Fruit fly (Drosophila melanogaster) whole organism, embryonic: Measurements from ENCODE around the gene Helz.

Experiments
- CG10366 ChIP-seq: fragments of 200-800 bp; sonication (Bioruptor generic); IDR thresholded peaks from 2 replicates; pipeline ENCODE4 v1.3.6; 2022; ENCODE audit warnings: missing biosample characterization, missing genetic modification characterization
- CG10654 ChIP-seq: fragments of 200-800 bp; sonication (Bioruptor generic); optimal IDR thresholded peaks from 2 replicates; lab custom pipeline; 2016; ENCODE audit warnings: missing biosample characterization, missing genetic modification characterization
- CG13287 ChIP-seq: fragments of 200-800 bp; sonication (Bioruptor generic); IDR thresholded peaks from 2 replicates; pipeline ENCODE4 v1.3.6; 2022; ENCODE audit warnings: missing biosample characterization, missing genetic modification characterization; ENCODE audit not compliant: partially characterized antibody
- CG14014 ChIP-seq: fragments of 200-800 bp; sonication (Bioruptor generic); IDR thresholded peaks from 2 replicates; pipeline ENCODE4 v1.3.6; 2022; ENCODE audit warnings: missing biosample characterization, missing genetic modification characterization
- CG1603 ChIP-seq: fragments of 200-800 bp; sonication (Bioruptor generic); optimal IDR thresholded peaks from 2 replicates; lab custom pipeline; 2019; ENCODE audit warnings: missing biosample characterization, mild to moderate bottlenecking, missing genetic modification characterization, moderate library complexity
- CG17912 ChIP-seq: fragments of 200-800 bp; sonication (Bioruptor generic); optimal IDR thresholded peaks from 2 replicates; lab custom pipeline; 2018; ENCODE audit warnings: missing biosample characterization, mild to moderate bottlenecking, missing genetic modification characterization
- CG18262 ChIP-seq: fragments of 200-800 bp; optimal IDR thresholded peaks from 3 replicates; lab custom pipeline; 2019; ENCODE audit warnings: missing biosample characterization, mild to moderate bottlenecking, missing genetic modification characterization, moderate library complexity
- CG2129 ChIP-seq: fragments of 200-800 bp; sonication (Bioruptor generic); IDR thresholded peaks from 2 replicates; pipeline ENCODE4 v1.3.6; 2022; ENCODE audit warnings: missing biosample characterization, missing genetic modification characterization; ENCODE audit not compliant: partially characterized antibody
- CG30403 ChIP-seq: fragments of 200-800 bp; sonication (Bioruptor generic); optimal IDR thresholded peaks from 3 replicates; lab custom pipeline; 2016; ENCODE audit warnings: missing biosample characterization, missing genetic modification characterization
- CG3065 ChIP-seq: fragments of 200-800 bp; sonication (Bioruptor generic); optimal IDR thresholded peaks from 2 replicates; lab custom pipeline; 2016; ENCODE audit warnings: missing biosample characterization, missing genetic modification characterization
- CG32767 ChIP-seq: fragments of 200-800 bp; sonication (Bioruptor generic); IDR thresholded peaks from 2 replicates; pipeline ENCODE4 v1.3.6; 2022; ENCODE audit warnings: missing biosample characterization, missing genetic modification characterization
- CG4360 ChIP-seq: fragments of 200-800 bp; sonication (Bioruptor generic); IDR thresholded peaks from 2 replicates; pipeline ENCODE4 v1.3.6; 2022; ENCODE audit warnings: missing biosample characterization, missing genetic modification characterization
- CG4424 ChIP-seq: fragments of 200-800 bp; sonication (Bioruptor generic); optimal IDR thresholded peaks from 3 replicates; lab custom pipeline; 2016; ENCODE audit warnings: missing biosample characterization, missing genetic modification characterization
- CG4730 ChIP-seq: fragments of 200-800 bp; sonication (Bioruptor generic); IDR thresholded peaks from 2 replicates; pipeline ENCODE4 v1.3.6; 2022; ENCODE audit warnings: missing biosample characterization, missing genetic modification characterization
- CG5245 ChIP-seq: fragments of 200-800 bp; sonication (Bioruptor generic); optimal IDR thresholded peaks from 3 replicates; lab custom pipeline; 2016; ENCODE audit warnings: missing biosample characterization, missing genetic modification characterization
- CG6272 ChIP-seq: fragments of 200-800 bp; sonication (Bioruptor generic); IDR thresholded peaks from 2 replicates; pipeline ENCODE4 v1.3.6; 2022; ENCODE audit warnings: missing biosample characterization, missing genetic modification characterization
- CG7271 ChIP-seq: fragments of 200-800 bp; sonication (Bioruptor generic); optimal IDR thresholded peaks from 2 replicates; lab custom pipeline; 2018; ENCODE audit warnings: missing biosample characterization, mild to moderate bottlenecking, missing genetic modification characterization, moderate library complexity
- CG7839 ChIP-seq: fragments of 200-800 bp; sonication (Bioruptor generic); optimal IDR thresholded peaks from 3 replicates; lab custom pipeline; 2018; ENCODE audit warnings: missing biosample characterization, mild to moderate bottlenecking, missing genetic modification characterization, moderate library complexity
- CTCF ChIP-seq: fragments of 200-800 bp; sonication (Bioruptor generic); optimal IDR thresholded peaks from 2 replicates; lab custom pipeline; 2017; ENCODE audit warnings: missing biosample characterization, mild to moderate bottlenecking, missing genetic modification characterization, moderate library complexity
- Dref ChIP-seq: fragments of 200-800 bp; sonication (Bioruptor generic); IDR thresholded peaks from 2 replicates; pipeline ENCODE4 v1.3.6; 2022; ENCODE audit warnings: missing biosample characterization, missing genetic modification characterization
- Fer2 ChIP-seq: fragments of 200-800 bp; sonication (Bioruptor generic); optimal IDR thresholded peaks from 2 replicates; lab custom pipeline; 2018; ENCODE audit warnings: missing biosample characterization, mild to moderate bottlenecking, missing genetic modification characterization, moderate library complexity
- H15 ChIP-seq: fragments of 200-800 bp; sonication (Bioruptor generic); IDR thresholded peaks from 3 replicates; pipeline ENCODE4 v1.3.6; 2022; ENCODE audit warnings: missing biosample characterization, missing genetic modification characterization
- NC2β ChIP-seq: fragments of 200-800 bp; sonication (Bioruptor generic); optimal IDR thresholded peaks from 2 replicates; lab custom pipeline; 2016; ENCODE audit warnings: missing biosample characterization, missing genetic modification characterization
- NK7.1 ChIP-seq: fragments of 200-800 bp; sonication (Bioruptor generic); optimal IDR thresholded peaks from 3 replicates; lab custom pipeline; 2016; ENCODE audit warnings: missing biosample characterization, missing genetic modification characterization
- Rx ChIP-seq: fragments of 200-800 bp; sonication (Bioruptor generic); IDR thresholded peaks from 2 replicates; pipeline ENCODE4 v1.3.6; 2022; ENCODE audit warnings: missing biosample characterization, missing genetic modification characterization
- Stat92E ChIP-seq, 3 experiments: fragments of >200 bp in 2 of 3; fragments of 200-800 bp in 1 of 3; sonication (Bioruptor generic) in 1 of 3; optimal IDR thresholded peaks; 2 replicates each; lab custom pipeline; 2017 to 2019; ENCODE audit warnings: missing biosample characterization in 3 of 3, missing genetic modification characterization in 3 of 3, mild to moderate bottlenecking in 1 of 3, moderate library complexity in 1 of 3
- amos ChIP-seq: fragments of 200-800 bp; sonication (Bioruptor generic); IDR thresholded peaks from 2 replicates; pipeline ENCODE4 v1.3.6; 2022; ENCODE audit warnings: missing biosample characterization, missing genetic modification characterization; ENCODE audit not compliant: partially characterized antibody
- ase ChIP-seq: fragments of 200-800 bp; sonication (Bioruptor generic); IDR thresholded peaks from 3 replicates; pipeline ENCODE4 v1.3.6; 2022; ENCODE audit warnings: missing biosample characterization, missing genetic modification characterization
- cg ChIP-seq: fragments of 200-800 bp; sonication (Bioruptor generic); optimal IDR thresholded peaks from 3 replicates; lab custom pipeline; 2019; ENCODE audit warnings: missing biosample characterization, mild to moderate bottlenecking, missing genetic modification characterization, moderate library complexity
- chif ChIP-seq, 2 experiments: fragments of 200-800 bp; sonication (Bioruptor generic); optimal IDR thresholded peaks; 3 replicates each; lab custom pipeline; 2016; ENCODE audit warnings: missing biosample characterization in 2 of 2, missing genetic modification characterization in 2 of 2
- crc ChIP-seq: fragments of 200-800 bp; sonication (Bioruptor generic); optimal IDR thresholded peaks from 2 replicates; lab custom pipeline; 2016; ENCODE audit warnings: missing biosample characterization, missing genetic modification characterization
- fd3F ChIP-seq: fragments of 200-800 bp; sonication (Bioruptor generic); optimal IDR thresholded peaks from 2 replicates; lab custom pipeline; 2018; ENCODE audit warnings: missing biosample characterization, mild to moderate bottlenecking, missing genetic modification characterization, moderate library complexity
- h ChIP-seq: fragments of >200 bp; optimal IDR thresholded peaks from 2 replicates; lab custom pipeline; 2017
- luna ChIP-seq: fragments of 200-800 bp; sonication (Bioruptor generic); optimal IDR thresholded peaks from 2 replicates; lab custom pipeline; 2016; ENCODE audit warnings: missing biosample characterization, missing genetic modification characterization
- mam ChIP-seq: fragments of 200-800 bp; sonication (Bioruptor generic); optimal IDR thresholded peaks from 3 replicates; lab custom pipeline; 2016; ENCODE audit warnings: missing biosample characterization, missing genetic modification characterization
- pnt ChIP-seq: fragments of 200-800 bp; sonication (Bioruptor generic); optimal IDR thresholded peaks from 3 replicates; lab custom pipeline; 2016; ENCODE audit warnings: missing biosample characterization, missing genetic modification characterization
- psq ChIP-seq: fragments of 200-800 bp; sonication (Bioruptor generic); optimal IDR thresholded peaks from 2 replicates; lab custom pipeline; 2017; ENCODE audit warnings: missing biosample characterization, missing genetic modification characterization
- pzg ChIP-seq: fragments of 200-800 bp; sonication (Bioruptor generic); optimal IDR thresholded peaks from 3 replicates; lab custom pipeline; 2018; ENCODE audit warnings: missing biosample characterization, mild to moderate bottlenecking, missing genetic modification characterization, moderate library complexity
- sqz ChIP-seq: fragments of 200-800 bp; sonication (Bioruptor generic); optimal IDR thresholded peaks from 3 replicates; lab custom pipeline; 2018; ENCODE audit warnings: missing biosample characterization, mild to moderate bottlenecking, missing genetic modification characterization
- tio ChIP-seq: fragments of 200-800 bp; sonication (Bioruptor generic); optimal IDR thresholded peaks from 2 replicates; lab custom pipeline; 2017; ENCODE audit warnings: missing biosample characterization, missing genetic modification characterization, inconsistent platforms
- vnd ChIP-seq: fragments of 200-800 bp; sonication (Bioruptor generic); IDR thresholded peaks from 3 replicates; pipeline ENCODE4 v1.3.6; 2022; ENCODE audit warnings: missing biosample characterization, missing genetic modification characterization; ENCODE audit not compliant: partially characterized antibody
- wdn ChIP-seq: fragments of 200-800 bp; sonication (Bioruptor generic); IDR thresholded peaks from 2 replicates; pipeline ENCODE4 v1.3.6; 2022; ENCODE audit warnings: missing biosample characterization, missing genetic modification characterization
- zfh1 ChIP-seq: fragments of 200-800 bp; sonication (Bioruptor generic); IDR thresholded peaks from 3 replicates; pipeline ENCODE4 v1.3.6; 2022; ENCODE audit warnings: missing biosample characterization, missing genetic modification characterization

Gene Helz

dm6 chr3L:14759097-14759795 is 30.5 kb upstream of the Helz start (continued):
- TF ChIP-seq chif (GFP tag; optimal IDR thresholded peaks at IDR 0.05; lab: Kevin White, UChicago), result peak; percentile 99
- TF ChIP-seq CG30403 (GFP tag; lab: Kevin White, UChicago), result peak; percentile 100
- peak; percentile 99 for TF ChIP-seq CG4730 (GFP tag; lab: Robert Waterston, UW)
- TF ChIP-seq CG13287, result peak; percentile 67; the same call in 1 of the 2 replicates
- peak; percentile 99 for TF ChIP-seq mam (GFP tag; lab: Kevin White, UChicago)
- peak; percentile 100 for TF ChIP-seq CG32767 (GFP tag; lab: Robert Waterston, UW)
- peak in 1 of 3 experiments; percentile 99 for TF ChIP-seq Stat92E (GFP tag; optimal IDR thresholded peaks at IDR 0.05; lab: Kevin White, UChicago)
- TF ChIP-seq H15 (GFP tag; lab: Robert Waterston, UW), result peak; percentile 99
- TF ChIP-seq psq (GFP tag; lab: Kevin White, UChicago), result peak; percentile 98
- peak; percentile 99 for TF ChIP-seq zfh1 (GFP tag; lab: Robert Waterston, UW)
- TF ChIP-seq CG7271 (tag; lab: Kevin White, UChicago), result peak; percentile 96
- TF ChIP-seq CG4360 (GFP tag; lab: Robert Waterston, UW), result peak; percentile 88
- peak; percentile 100 for TF ChIP-seq sqz (GFP tag; lab: Kevin White, UChicago)
- no peak for TF ChIP-seq CG2129
- TF ChIP-seq CG6272, result peak; percentile 99
- TF ChIP-seq Fer2 (tag; lab: Kevin White, UChicago), result peak; percentile 100
- TF ChIP-seq CG4424 (GFP tag; lab: Kevin White, UChicago), result peak; percentile 100
- peak; percentile 99 for TF ChIP-seq NC2β (GFP tag; lab: Kevin White, UChicago)
- TF ChIP-seq crc (GFP tag; lab: Kevin White, UChicago), result peak; percentile 98
- TF ChIP-seq ase (GFP tag; lab: Robert Waterston, UW), result peak; percentile 99
- TF ChIP-seq luna (GFP tag; lab: Kevin White, UChicago), result peak; percentile 98
- peak; percentile 82 for TF ChIP-seq CTCF (GFP tag; lab: Kevin White, UChicago)
- peak; percentile 99 for TF ChIP-seq NK7.1 (GFP tag; lab: Kevin White, UChicago)
- TF ChIP-seq CG7839, result peak; percentile 100
- peak; percentile 29 for TF ChIP-seq cg (GFP tag; lab: Kevin White, UChicago)
- peak; percentile 54 for TF ChIP-seq Dref (GFP tag; lab: Robert Waterston, UW)
- peak; percentile 100 for TF ChIP-seq fd3F (GFP tag; lab: Kevin White, UChicago)
- TF ChIP-seq CG10654 (GFP tag; lab: Kevin White, UChicago), result peak; percentile 99
- peak; percentile 99 for TF ChIP-seq Rx (GFP tag; lab: Robert Waterston, UW)
- TF ChIP-seq tio (GFP tag; lab: Kevin White, UChicago), result peak; percentile 100
- TF ChIP-seq pzg (GFP tag; lab: Kevin White, UChicago), result peak; percentile 44
- peak; percentile 100 for TF ChIP-seq CG18262 (tag; lab: Kevin White, UChicago)
- TF ChIP-seq wdn, result peak; percentile 100
- TF ChIP-seq CG14014 (GFP tag; lab: Robert Waterston, UW), result peak; percentile 100
- peak; percentile 99 for TF ChIP-seq CG5245 (GFP tag; lab: Kevin White, UChicago)
- 0 out of 2 replicates have a peak, but pooled peaks have one; percentile 12 for TF ChIP-seq amos (GFP tag; lab: Robert Waterston, UW)
- no peak for TF ChIP-seq h (lab: Kevin White, UChicago)
- peak; percentile 99 for TF ChIP-seq CG10366 (GFP tag; lab: Robert Waterston, UW)
- peak; percentile 98 for TF ChIP-seq pnt (GFP tag; lab: Kevin White, UChicago)
- TF ChIP-seq vnd (GFP tag; lab: Robert Waterston, UW), result 0 out of 3 replicates have a peak, but pooled peaks have one; percentile 51
- peak; percentile 94 for TF ChIP-seq CG1603 (tag; lab: Kevin White, UChicago)
- TF ChIP-seq CG17912 (GFP tag; lab: Kevin White, UChicago), result peak; percentile 98
- TF ChIP-seq CG3065 (GFP tag; lab: Kevin White, UChicago), result peak; percentile 99
- TF ChIP-seq, all 482 proteins: peak for 463
